Worm (Caenorhabditis elegans) whole organism, L4 larva: ENCODE data around the gene swt-1.

ENCODE experiments used
- R02D3.7 ChIP-seq: fragments of 150-350 bp; sonication (generic microtip); optimal IDR thresholded peaks from 3 replicates; lab custom pipeline; 2014; ENCODE audit warnings: missing biosample characterization, missing genetic modification characterization
- Y48G9A.11 ChIP-seq: fragments of 200-800 bp; sonication (Bioruptor generic); IDR thresholded peaks from 2 replicates; pipeline ENCODE4 v1.3.6; 2022; ENCODE audit warnings: missing genetic modification reagents, missing genetic modification characterization, missing compliant biosample characterization
- Y5F2A.4 ChIP-seq: fragments of 200-800 bp; sonication (Bioruptor generic); optimal IDR thresholded peaks from 2 replicates; lab custom pipeline; 2018; ENCODE audit warnings: mild to moderate bottlenecking, missing genetic modification characterization, missing compliant biosample characterization
- ceh-28 ChIP-seq: fragments of 150-350 bp; optimal IDR thresholded peaks from 2 replicates; lab custom pipeline; 2014; ENCODE audit warnings: missing biosample characterization, missing genetic modification reagents, missing genetic modification characterization
- ceh-44 ChIP-seq: fragments of 200-800 bp; sonication (Bioruptor generic); IDR thresholded peaks from 2 replicates; pipeline ENCODE4 v1.3.6; 2022; ENCODE audit warnings: missing genetic modification reagents, missing genetic modification characterization, missing compliant biosample characterization
- egl-43 ChIP-seq: fragments of 200-800 bp; sonication (Bioruptor generic); IDR thresholded peaks from 2 replicates; pipeline ENCODE4 v1.3.6; 2022; ENCODE audit warnings: missing genetic modification reagents, missing genetic modification characterization, missing compliant biosample characterization
- fos-1 ChIP-seq: fragments of 150-350 bp; optimal IDR thresholded peaks from 2 replicates; lab custom pipeline; 2014; ENCODE audit warnings: missing biosample characterization, missing genetic modification characterization
- jun-1 ChIP-seq: fragments of 150-350 bp; optimal IDR thresholded peaks from 2 replicates; lab custom pipeline; 2014; ENCODE audit warnings: missing biosample characterization, missing genetic modification reagents, missing genetic modification characterization
- mdl-1 ChIP-seq, 2 experiments: fragments of 150-350 bp in 1 of 2; sonication (generic microtip) in 1 of 2; optimal IDR thresholded peaks; 2 replicates each; lab custom pipeline; 2014 to 2017; ENCODE audit warnings: missing biosample characterization in 2 of 2, missing genetic modification characterization in 2 of 2
- mdt-29 ChIP-seq: fragments of 200-800 bp; sonication (Bioruptor generic); IDR thresholded peaks from 2 replicates; pipeline ENCODE4 v1.3.6; 2022; ENCODE audit warnings: missing genetic modification reagents, missing genetic modification characterization, missing compliant biosample characterization
- nhr-102 ChIP-seq: sonication (generic microtip); optimal IDR thresholded peaks from 2 replicates; lab custom pipeline; 2016; ENCODE audit warnings: mild to moderate bottlenecking, missing genetic modification characterization, moderate library complexity, missing compliant biosample characterization
- nhr-11 ChIP-seq: fragments of 150-350 bp; optimal IDR thresholded peaks from 2 replicates; lab custom pipeline; 2014; ENCODE audit warnings: missing biosample characterization, missing genetic modification characterization
- nhr-25 ChIP-seq: sonication (generic microtip); optimal IDR thresholded peaks from 2 replicates; lab custom pipeline; 2017; ENCODE audit warnings: missing genetic modification characterization, mild to moderate bottlenecking, missing compliant biosample characterization, antibody characterized with exemption, moderate library complexity, borderline replicate concordance; ENCODE audit not compliant: insufficient read depth
- sdz-12 ChIP-seq: fragments of 200-800 bp; sonication (Bioruptor generic); optimal IDR thresholded peaks from 2 replicates; lab custom pipeline; 2018; ENCODE audit warnings: mild to moderate bottlenecking, missing genetic modification characterization, missing compliant biosample characterization
- set-16 ChIP-seq: fragments of 200-800 bp; sonication (Bioruptor generic); IDR thresholded peaks from 2 replicates; pipeline ENCODE4 v1.3.6; 2022; ENCODE audit warnings: missing genetic modification reagents, missing genetic modification characterization, missing compliant biosample characterization
- spr-1 ChIP-seq: sonication (generic microtip); optimal IDR thresholded peaks from 2 replicates; lab custom pipeline; 2016; ENCODE audit warnings: mild to moderate bottlenecking, missing genetic modification characterization, missing compliant biosample characterization
- unc-62 ChIP-seq, 3 experiments: fragments of 150-350 bp in 1 of 3; sonication (generic microtip); optimal IDR thresholded peaks in 2 of 3; peaks in 1 of 3; 1 replicate in 1 of 3; 2 replicates in 2 of 3; lab custom pipeline; 2014 to 2017; ENCODE audit warnings: missing biosample characterization in 3 of 3, missing genetic modification characterization in 3 of 3, missing genetic modification reagents in 3 of 3, missing genotype in 1 of 3
- vab-7 ChIP-seq: fragments of 200-800 bp; sonication (Bioruptor generic); IDR thresholded peaks from 2 replicates; pipeline ENCODE4 v1.3.6; 2022; ENCODE audit warnings: missing genetic modification reagents, missing genetic modification characterization, missing compliant biosample characterization
- zag-1 ChIP-seq: fragments of 150-350 bp; optimal IDR thresholded peaks from 2 replicates; lab custom pipeline; 2014; ENCODE audit warnings: missing biosample characterization, missing genetic modification characterization
- zip-2 ChIP-seq: fragments of 150-350 bp; optimal IDR thresholded peaks from 2 replicates; lab custom pipeline; 2014; ENCODE audit warnings: missing biosample characterization, missing genetic modification characterization

swt-1 gene

ce11 chrIV:338192-338831 is 31.0 kb downstream of the swt-1 start:
- TF ChIP-seq set-16 (GFP tag; lab: Robert Waterston, UW) (peak; percentile 55), Y48G9A.11 (GFP tag; lab: Robert Waterston, UW) (0 out of 2 replicates have a peak, but pooled peaks have one; percentile 45), spr-1 (tag; lab: Kevin White, UChicago) (no peak)

- TF ChIP-seq Y5F2A.4 (no peak), mdt-29 (no peak), egl-43 (GFP tag; lab: Robert Waterston, UW) (no peak), fos-1 (no peak), zag-1 (tag; lab: Kevin White, UChicago) (no peak), set-16 (GFP tag; lab: Robert Waterston, UW) (no peak), nhr-11 (tag; lab: Kevin White, UChicago) (no peak), zip-2 (tag; lab: Kevin White, UChicago) (no peak), nhr-102 (tag; lab: Kevin White, UChicago) (no peak), jun-1 (tag; lab: Kevin White, UChicago) (no peak), ceh-28 (tag; lab: Kevin White, UChicago) (no peak), R02D3.7 (tag; lab: Kevin White, UChicago) (no peak), sdz-12 (GFP tag; lab: Kevin White, UChicago) (no peak), vab-7 (no peak), mdl-1 (tag; optimal IDR thresholded peaks at IDR 0.05; lab: Kevin White, UChicago) (no peak), ceh-44 (GFP tag; lab: Robert Waterston, UW) (no peak), nhr-25 (tag; lab: Kevin White, UChicago) (no peak)
- TF ChIP-seq, all 104 proteins: peak for 0
These were observed 32.2 kb downstream of the swt-1 start, which contains the start of gene cdh-8 for ce11 chrIV:339508-339907. Gene cdh-8 (plus strand): TSS chrIV:339808.

ce11 chrIV:343279-343678 is 36.0 kb downstream of the swt-1 start:
- peak in 1 of 2 experiments; percentile 74 for TF ChIP-seq unc-62 (GFP tag; optimal IDR thresholded peaks at IDR 0.05 in 1 of 2; lab: Kevin White, UChicago)
- TF ChIP-seq unc-62 (tag; optimal IDR thresholded peaks at IDR 0.05; lab: Kevin White, UChicago), result no peak
- TF ChIP-seq R02D3.7 (tag; lab: Kevin White, UChicago), result no peak
